Fruit fly (Drosophila melanogaster): ENCODE results near the gene CG31606.

The CG31606 gene

dm6 chr2L:8164219-8164618 lies 16.8 kb downstream of the CG31606 start (continued):
- no peak for TF ChIP-seq CG9797 (GFP tag; optimal IDR thresholded peaks at IDR 0.05)
- TF ChIP-seq Doc3 (GFP tag; IDR thresholded peaks at IDR 0.05; ENCODE audit: partially characterized antibody) = no peak
- peak; percentile 90 for TF ChIP-seq Xrp1 (GFP tag; IDR thresholded peaks at IDR 0.05)
- peak; percentile 84 for TF ChIP-seq CG2678 (tag; optimal IDR thresholded peaks at IDR 0.05)
- no peak for TF ChIP-seq Dll (GFP tag; IDR thresholded peaks at IDR 0.05; ENCODE audit: partially characterized antibody)
- peak; percentile 76 for TF ChIP-seq CG1602 (GFP tag; optimal IDR thresholded peaks at IDR 0.05)
- TF ChIP-seq Antp (GFP tag; optimal IDR thresholded peaks at IDR 0.05) = peak; percentile 15
- TF ChIP-seq CG34422 (GFP tag; IDR thresholded peaks at IDR 0.05) = no peak; the same call in 2 of the 3 replicates
- peak; percentile 85 for TF ChIP-seq Vsx1 (GFP tag; optimal IDR thresholded peaks at IDR 0.05)
- peak; percentile 45 for TF ChIP-seq Hsf (GFP tag; optimal IDR thresholded peaks at IDR 0.05)
- TF ChIP-seq CG10274 (GFP tag; optimal IDR thresholded peaks at IDR 0.05) = peak; percentile 24
- TF ChIP-seq CG15479 (GFP tag; optimal IDR thresholded peaks at IDR 0.05) = no peak
- peak; percentile 68; the same call in 1 of the 2 replicates for TF ChIP-seq stc (GFP tag; IDR thresholded peaks at IDR 0.05)
- TF ChIP-seq nom (GFP tag; optimal IDR thresholded peaks at IDR 0.05) = no peak
- no peak for TF ChIP-seq Dip3 (GFP tag; optimal IDR thresholded peaks at IDR 0.05)
- no peak for TF ChIP-seq CG7928 (GFP tag; optimal IDR thresholded peaks at IDR 0.05)
- peak; percentile 73 for TF ChIP-seq CG12659 (GFP tag; optimal IDR thresholded peaks at IDR 0.05)
- TF ChIP-seq dmrt11E (tag; optimal IDR thresholded peaks at IDR 0.05) = peak; percentile 85
- no peak for TF ChIP-seq Bgb (GFP tag; IDR thresholded peaks at IDR 0.05; ENCODE audit: partially characterized antibody)
- no peak for TF ChIP-seq wor (GFP tag; IDR thresholded peaks at IDR 0.05)
- TF ChIP-seq CG3407 (GFP tag; optimal IDR thresholded peaks at IDR 0.05) = peak; percentile 96
- no peak for TF ChIP-seq CG31224 (GFP tag; IDR thresholded peaks at IDR 0.05)
- peak; percentile 40 for TF ChIP-seq CG16815 (GFP tag; optimal IDR thresholded peaks at IDR 0.05)
- TF ChIP-seq sisA (GFP tag; IDR thresholded peaks at IDR 0.05) = no peak
- TF ChIP-seq CG4328 (GFP tag; optimal IDR thresholded peaks at IDR 0.05) = peak; percentile 50
- TF ChIP-seq Ets97D (GFP tag; optimal IDR thresholded peaks at IDR 0.05) = peak; percentile 12
- peak; percentile 86; the same call in 2 of the 3 replicates for TF ChIP-seq otp (GFP tag; IDR thresholded peaks at IDR 0.05)
- TF ChIP-seq dan (GFP tag; IDR thresholded peaks at IDR 0.05) = no peak
- TF ChIP-seq Deaf1 (tag; optimal IDR thresholded peaks at IDR 0.05) = no peak
- peak; percentile 46 for TF ChIP-seq Meics (GFP tag; optimal IDR thresholded peaks at IDR 0.05)
- TF ChIP-seq Atf-2 (GFP tag; optimal IDR thresholded peaks at IDR 0.05) = peak; percentile 65
- peak; percentile 96 for TF ChIP-seq CG2875 (GFP tag; optimal IDR thresholded peaks at IDR 0.05)
- TF ChIP-seq row (GFP tag; IDR thresholded peaks at IDR 0.05) = no peak
- TF ChIP-seq pho (GFP tag; optimal IDR thresholded peaks at IDR 0.05) = no peak
- no peak for TF ChIP-seq Hand (GFP tag; optimal IDR thresholded peaks at IDR 0.05)
- TF ChIP-seq ewg (GFP tag; optimal IDR thresholded peaks at IDR 0.05) = peak; percentile 77
- TF ChIP-seq seq (GFP tag; IDR thresholded peaks at IDR 0.05) = peak; percentile 41; the same call in 1 of the 2 replicates
- TF ChIP-seq MESR4 (GFP tag; optimal IDR thresholded peaks at IDR 0.05) = peak; percentile 1
- TF ChIP-seq C15 (GFP tag; IDR thresholded peaks at IDR 0.05) = 0 out of 3 replicates have a peak, but pooled peaks have one; percentile 37
- TF ChIP-seq Dbx (GFP tag; IDR thresholded peaks at IDR 0.05) = no peak
- peak; percentile 75 for TF ChIP-seq CG12942 (GFP tag; optimal IDR thresholded peaks at IDR 0.05)
- TF ChIP-seq CG6813 (GFP tag; optimal IDR thresholded peaks at IDR 0.05) = peak; percentile 93
- peak; percentile 9 for TF ChIP-seq CG10147 (GFP tag; optimal IDR thresholded peaks at IDR 0.05)
- TF ChIP-seq gcm (GFP tag; optimal IDR thresholded peaks at IDR 0.05) = peak; percentile 86
- peak; percentile 55; the same call in 1 of the 3 replicates for TF ChIP-seq sr (GFP tag; IDR thresholded peaks at IDR 0.05)
- TF ChIP-seq CG12219 (GFP tag; optimal IDR thresholded peaks at IDR 0.05) = peak; percentile 78
- TF ChIP-seq CG16813 (GFP tag; IDR thresholded peaks at IDR 0.05; ENCODE audit: partially characterized antibody) = no peak
- TF ChIP-seq CG4854 (GFP tag; optimal IDR thresholded peaks at IDR 0.05) = peak; percentile 72
- peak; percentile 59 for TF ChIP-seq CG11247 (GFP tag; IDR thresholded peaks at IDR 0.05)
- TF ChIP-seq Ssrp (tag; optimal IDR thresholded peaks at IDR 0.05) = peak; percentile 51

Data from whole organism, embryonic.